Worm (Caenorhabditis elegans) whole organism, young adult: ENCODE results near the gene pct-1.

Experiments used
- B0035.1 ChIP-seq: sonication (generic microtip); optimal IDR thresholded peaks from 2 replicates; lab custom pipeline; 2016; ENCODE audit warnings: missing genetic modification characterization, mild to moderate bottlenecking, missing compliant biosample characterization, missing genotype, missing genetic modification reagents
- F22D6.2 ChIP-seq: sonication (generic microtip); optimal IDR thresholded peaks from 2 replicates; lab custom pipeline; 2016; ENCODE audit warnings: mild to moderate bottlenecking, missing genetic modification characterization, missing compliant biosample characterization
- F33H1.4 ChIP-seq: fragments of 200-800 bp; sonication (Bioruptor generic); IDR thresholded peaks from 2 replicates; pipeline ENCODE4 v1.3.6; 2022; ENCODE audit warnings: missing genetic modification reagents, missing genetic modification characterization, missing compliant biosample characterization
- F49E8.2 ChIP-seq: sonication (generic microtip); optimal IDR thresholded peaks from 3 replicates; lab custom pipeline; 2017; ENCODE audit warnings: missing genetic modification characterization, mild to moderate bottlenecking, missing compliant biosample characterization, antibody characterized with exemption, moderate library complexity; ENCODE audit not compliant: insufficient read depth
- F52B5.7 ChIP-seq: sonication (generic microtip); optimal IDR thresholded peaks from 2 replicates; lab custom pipeline; 2016; ENCODE audit warnings: mild to moderate bottlenecking, missing genetic modification characterization, missing compliant biosample characterization
- T07F8.4 ChIP-seq: sonication (generic microtip); optimal IDR thresholded peaks from 2 replicates; lab custom pipeline; 2016; ENCODE audit warnings: mild to moderate bottlenecking, missing genetic modification characterization, moderate library complexity, missing compliant biosample characterization
- attf-3 ChIP-seq: fragments of 200-800 bp; sonication (Bioruptor generic); conservative IDR thresholded peaks from 2 replicates; pipeline ENCODE4 v1.3.6; 2022; ENCODE audit warnings: missing genetic modification reagents, missing genetic modification characterization, missing compliant biosample characterization
- attf-5 ChIP-seq: fragments of 200-800 bp; sonication (Bioruptor generic); optimal IDR thresholded peaks from 2 replicates; lab custom pipeline; 2018; ENCODE audit warnings: mild to moderate bottlenecking, missing genetic modification characterization, missing compliant biosample characterization
- attf-6 ChIP-seq: fragments of 200-800 bp; sonication (Bioruptor generic); IDR thresholded peaks from 2 replicates; pipeline ENCODE4 v1.3.6; 2022; ENCODE audit warnings: missing genetic modification reagents, missing genetic modification characterization, missing compliant biosample characterization
- ceh-100 ChIP-seq: fragments of 200-800 bp; sonication (Bioruptor generic); IDR thresholded peaks from 2 replicates; pipeline ENCODE4 v1.3.6; 2022; ENCODE audit warnings: missing genetic modification reagents, missing genetic modification characterization, missing compliant biosample characterization
- ceh-27 ChIP-seq: fragments of 200-800 bp; sonication (Bioruptor generic); optimal IDR thresholded peaks from 2 replicates; lab custom pipeline; 2018; ENCODE audit warnings: mild to moderate bottlenecking, missing genetic modification characterization, moderate library complexity, missing compliant biosample characterization
- chd-7 ChIP-seq: sonication (generic microtip); optimal IDR thresholded peaks from 2 replicates; lab custom pipeline; 2016; ENCODE audit warnings: mild to moderate bottlenecking, missing genetic modification characterization, moderate library complexity, missing compliant biosample characterization
- efl-1 ChIP-seq: fragments of 150-350 bp; optimal IDR thresholded peaks from 2 replicates; lab custom pipeline; 2014; ENCODE audit warnings: missing biosample characterization, missing genetic modification reagents, missing genetic modification characterization
- egl-18 ChIP-seq: fragments of 200-800 bp; sonication (Bioruptor generic); IDR thresholded peaks from 2 replicates; pipeline ENCODE4 v1.3.6; 2022; ENCODE audit warnings: missing genetic modification reagents, missing genetic modification characterization, missing compliant biosample characterization
- hlh-26 ChIP-seq: fragments of 200-800 bp; sonication (Bioruptor generic); conservative IDR thresholded peaks from 2 replicates; pipeline ENCODE4 v1.3.6; 2022; ENCODE audit warnings: missing genetic modification reagents, missing genetic modification characterization, missing compliant biosample characterization
- let-526 ChIP-seq: fragments of 200-800 bp; sonication (Bioruptor generic); IDR thresholded peaks from 2 replicates; pipeline ENCODE4 v1.3.6; 2022; ENCODE audit warnings: missing genetic modification reagents, missing genetic modification characterization, missing compliant biosample characterization
- lin-26 ChIP-seq: fragments of 200-800 bp; sonication (Bioruptor generic); IDR thresholded peaks from 2 replicates; pipeline ENCODE4 v1.3.6; 2022; ENCODE audit warnings: missing genetic modification reagents, missing genetic modification characterization, missing compliant biosample characterization
- lin-40 ChIP-seq: sonication (generic microtip); optimal IDR thresholded peaks from 2 replicates; lab custom pipeline; 2016; ENCODE audit warnings: missing genetic modification characterization, mild to moderate bottlenecking, missing compliant biosample characterization, missing genotype, missing genetic modification reagents
- lsl-1 ChIP-seq: fragments of 200-800 bp; sonication (Bioruptor generic); optimal IDR thresholded peaks from 2 replicates; lab custom pipeline; 2018; ENCODE audit warnings: mild to moderate bottlenecking, missing genetic modification characterization, moderate library complexity, missing compliant biosample characterization
- madf-6 ChIP-seq: fragments of 200-800 bp; sonication (Bioruptor generic); IDR thresholded peaks from 2 replicates; pipeline ENCODE4 v1.3.6; 2022; ENCODE audit warnings: missing genetic modification reagents, missing genetic modification characterization, missing compliant biosample characterization
- madf-8 ChIP-seq: fragments of 200-800 bp; sonication (Bioruptor generic); conservative IDR thresholded peaks from 2 replicates; pipeline ENCODE4 v1.3.6; 2022; ENCODE audit warnings: missing genetic modification reagents, missing genetic modification characterization, missing compliant biosample characterization
- mel-28 ChIP-seq: sonication (generic microtip); optimal IDR thresholded peaks from 2 replicates; lab custom pipeline; 2016; ENCODE audit warnings: borderline replicate concordance, mild to moderate bottlenecking, missing genetic modification characterization, missing compliant biosample characterization
- nfya-1 ChIP-seq: sonication (generic microtip); optimal IDR thresholded peaks from 2 replicates; lab custom pipeline; 2017; ENCODE audit warnings: antibody characterized with exemption, missing compliant biosample characterization, missing genetic modification characterization, borderline replicate concordance; ENCODE audit not compliant: insufficient read depth
- nhr-120 ChIP-seq: fragments of 200-800 bp; sonication (Bioruptor generic); IDR thresholded peaks from 2 replicates; pipeline ENCODE4 v1.3.6; 2022; ENCODE audit warnings: missing genetic modification characterization, missing compliant biosample characterization
- nhr-90 ChIP-seq: sonication (generic microtip); optimal IDR thresholded peaks from 2 replicates; lab custom pipeline; 2016; ENCODE audit warnings: missing genotype, mild to moderate bottlenecking, missing genetic modification characterization, missing compliant biosample characterization
- rpc-1 ChIP-seq, 2 experiments: fragments of 150-350 bp in 1 of 2; sonication (generic microtip) in 1 of 2; optimal IDR thresholded peaks; 2 replicates each; lab custom pipeline; 2014 to 2018; ENCODE audit warnings: missing biosample characterization in 1 of 2, missing genetic modification characterization in 1 of 2, missing genetic modification reagents in 1 of 2, missing genotype in 1 of 2
- sea-2 ChIP-seq: fragments of 200-800 bp; sonication (Bioruptor generic); IDR thresholded peaks from 2 replicates; pipeline ENCODE4 v1.3.6; 2022; ENCODE audit warnings: missing genetic modification characterization, missing compliant biosample characterization
- snpc-4 ChIP-seq, 5 experiments: fragments of 150-350 bp in 1 of 5; sonication (generic microtip) in 4 of 5; optimal IDR thresholded peaks; 2 replicates each; lab custom pipeline; 2014 to 2018; ENCODE audit warnings: missing genetic modification characterization in 5 of 5, missing biosample characterization in 3 of 5, antibody characterized with exemption in 2 of 5, mild to moderate bottlenecking in 2 of 5, missing compliant biosample characterization in 2 of 5, missing genotype in 2 of 5, moderate library complexity in 2 of 5, missing genetic modification reagents in 1 of 5
- tlf-1 ChIP-seq: fragments of 200-800 bp; sonication (Bioruptor generic); optimal IDR thresholded peaks from 2 replicates; lab custom pipeline; 2018; ENCODE audit warnings: mild to moderate bottlenecking, missing genetic modification characterization, missing compliant biosample characterization
- xnd-1 ChIP-seq: sonication (generic microtip); optimal IDR thresholded peaks from 2 replicates; lab custom pipeline; 2016; ENCODE audit warnings: missing genotype, missing genetic modification reagents, missing genetic modification characterization, missing compliant biosample characterization
- zfh-2 ChIP-seq: fragments of 200-800 bp; sonication (Bioruptor generic); conservative IDR thresholded peaks from 2 replicates; pipeline ENCODE4 v1.3.6; 2022; ENCODE audit warnings: missing genetic modification reagents, missing genetic modification characterization, missing compliant biosample characterization

Gene pct-1

DNA sequence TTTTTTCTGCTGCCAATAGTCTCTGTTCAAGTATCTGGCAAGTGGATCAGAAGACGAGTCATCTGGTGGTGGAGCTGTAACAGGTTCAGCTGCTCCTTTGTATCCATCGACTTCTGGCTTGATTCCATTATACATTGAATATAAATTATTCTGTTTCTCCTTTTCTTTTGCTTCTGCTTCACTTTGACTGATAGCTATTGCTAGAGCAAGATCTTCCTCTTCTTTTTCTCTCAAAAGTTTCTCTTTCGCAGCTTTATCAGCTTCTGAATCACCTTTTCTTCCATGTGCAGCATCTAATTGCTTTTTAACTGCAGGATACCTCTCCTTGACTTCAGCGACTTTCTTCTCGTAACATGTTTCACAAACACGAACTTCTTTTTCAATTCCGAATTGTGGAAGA is 27.3 kb downstream of the pct-1 start (continued):
- no peak for TF ChIP-seq nfya-1 (tag; lab: Kevin White, UChicago)

ce11 chrIV:8205272-8206098 is 29.2 kb downstream of the pct-1 start, which contains the start of gene hgrs-1:
TSS of gene hgrs-1 (minus strand) at chrIV:8206048.
- TF ChIP-seq B0035.1: no peak
- TF ChIP-seq attf-5: peak; percentile 35
- peak; percentile 87 for TF ChIP-seq lsl-1 (GFP tag; lab: Kevin White, UChicago)
- TF ChIP-seq efl-1 (GFP tag; lab: Kevin White, UChicago): peak; percentile 36
- TF ChIP-seq tlf-1 (GFP tag; lab: Kevin White, UChicago): no peak
- peak; percentile 94 for TF ChIP-seq madf-8
- peak; percentile 86 for TF ChIP-seq xnd-1 (tag; lab: Kevin White, UChicago)
- TF ChIP-seq madf-6: peak; percentile 98
- no peak for TF ChIP-seq F49E8.2
- TF ChIP-seq F33H1.4 (GFP tag; lab: Robert Waterston, UW): peak; percentile 43

DNA sequence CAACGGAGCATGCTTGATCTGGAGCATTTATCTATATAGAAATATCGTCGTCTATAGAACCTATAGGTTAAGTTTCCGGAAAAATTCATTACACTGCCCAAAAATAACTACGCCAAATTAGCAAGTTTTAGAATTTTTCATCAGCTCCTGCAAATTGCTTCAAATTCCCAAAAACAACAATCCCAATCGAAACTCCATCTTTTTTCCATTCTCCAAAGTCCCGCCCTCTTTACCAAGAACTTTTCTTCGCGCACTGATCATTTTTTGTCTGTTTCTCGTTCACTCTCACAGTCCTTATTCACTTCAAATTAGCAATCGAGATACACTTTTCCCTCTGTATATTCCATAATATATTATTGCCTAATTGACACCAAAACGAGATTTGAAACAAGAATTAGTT is 30.0 kb downstream of the pct-1 start, which contains the start of gene svh-1:
TSS of gene svh-1 (plus strand) at position 301 of the 400 bp plus-strand sequence.
- TF ChIP-seq nfya-1 (tag; lab: Kevin White, UChicago): no peak
- TF ChIP-seq mel-28: no peak
- TF ChIP-seq ceh-100 (GFP tag; lab: Robert Waterston, UW): no peak
- TF ChIP-seq snpc-4 (GFP tag; optimal IDR thresholded peaks at IDR 0.05; lab: Kevin White, UChicago): no peak
- TF ChIP-seq snpc-4 (tag; optimal IDR thresholded peaks at IDR 0.05; lab: Kevin White, UChicago): no peak
- no peak for TF ChIP-seq ceh-27 (GFP tag; lab: Kevin White, UChicago)
- no peak for TF ChIP-seq attf-6
- no peak for TF ChIP-seq lin-40 (tag; lab: Kevin White, UChicago)

- TF ChIP-seq chd-7 (tag; lab: Kevin White, UChicago) (no peak), zfh-2 (GFP tag; lab: Robert Waterston, UW) (no peak), attf-3 (GFP tag; lab: Robert Waterston, UW) (no peak), egl-18 (no peak), nhr-90 (tag; lab: Kevin White, UChicago) (no peak)
These were observed 32.6 kb downstream of the pct-1 start for ce11 chrIV:8208855-8209254.

ce11 chrIV:8210300-8210699 is 34.0 kb downstream of the pct-1 start, which contains the start of gene C07G1.6:
TSS of gene C07G1.6 (minus strand) at chrIV:8210400.
- no peak for TF ChIP-seq F52B5.7 (tag; lab: Kevin White, UChicago)
- TF ChIP-seq T07F8.4 (tag; lab: Kevin White, UChicago): no peak
- TF ChIP-seq egl-18: no peak
- TF ChIP-seq F22D6.2 (tag; lab: Kevin White, UChicago): no peak
- TF ChIP-seq let-526: no peak
- TF ChIP-seq lin-26: no peak
- TF ChIP-seq hlh-26: no peak
- TF ChIP-seq sea-2 (GFP tag; lab: Robert Waterston, UW): no peak
- no peak for TF ChIP-seq ceh-27 (GFP tag; lab: Kevin White, UChicago)
- no peak for TF ChIP-seq nhr-120 (GFP tag; lab: Robert Waterston, UW)
- TF ChIP-seq lin-40 (tag; lab: Kevin White, UChicago): no peak
- no peak for TF ChIP-seq rpc-1 (optimal IDR thresholded peaks at IDR 0.05; lab: Kevin White, UChicago)
- TF ChIP-seq rpc-1 (tag; optimal IDR thresholded peaks at IDR 0.05; lab: Kevin White, UChicago): no peak
